Worm (Caenorhabditis elegans) whole organism, L1 larva: ENCODE data around the gene F41E7.6.
A peak's percentile ranks its signal among the peaks of the same experiment; 100 is the strongest.

Source experiments
- C04F5.9 ChIP-seq: sonication (generic microtip); optimal IDR thresholded peaks from 2 replicates; lab custom pipeline; 2016; ENCODE audit warnings: missing genetic modification characterization, missing compliant biosample characterization
- Y116A8C.19 ChIP-seq: sonication (generic microtip); optimal IDR thresholded peaks from 2 replicates; lab custom pipeline; 2016; ENCODE audit warnings: missing compliant biosample characterization, missing genetic modification characterization, borderline replicate concordance
- aha-1 ChIP-seq: fragments of 150-350 bp; optimal IDR thresholded peaks from 2 replicates; lab custom pipeline; 2014; ENCODE audit warnings: missing biosample characterization, missing genetic modification characterization
- aly-2 ChIP-seq: fragments of 150-350 bp; optimal IDR thresholded peaks from 2 replicates; lab custom pipeline; 2014; ENCODE audit warnings: missing biosample characterization, missing genetic modification characterization
- blmp-1 ChIP-seq: fragments of 150-350 bp; optimal IDR thresholded peaks from 2 replicates; lab custom pipeline; 2014; ENCODE audit warnings: missing biosample characterization, missing genetic modification characterization
- ceh-63 ChIP-seq: fragments of 200-800 bp; sonication (Bioruptor generic); optimal IDR thresholded peaks from 2 replicates; lab custom pipeline; 2018; ENCODE audit warnings: mild to moderate bottlenecking, missing genetic modification characterization, missing compliant biosample characterization
- ceh-8 ChIP-seq: fragments of 200-800 bp; sonication (Bioruptor generic); optimal IDR thresholded peaks from 2 replicates; lab custom pipeline; 2018; ENCODE audit warnings: mild to moderate bottlenecking, missing genetic modification characterization, moderate library complexity, missing compliant biosample characterization
- ceh-82 ChIP-seq, 3 experiments: fragments of 150-350 bp in 1 of 3; sonication (generic microtip) in 2 of 3; optimal IDR thresholded peaks; 2 replicates each; lab custom pipeline; 2014 to 2017; ENCODE audit warnings: missing biosample characterization in 3 of 3, missing genetic modification characterization in 3 of 3
- ceh-90 ChIP-seq: sonication (generic microtip); optimal IDR thresholded peaks from 2 replicates; lab custom pipeline; 2016; ENCODE audit warnings: missing genetic modification characterization, missing compliant biosample characterization
- dpl-1 ChIP-seq, 3 experiments: fragments of 150-350 bp in 2 of 3; sonication (generic microtip) in 1 of 3; optimal IDR thresholded peaks; 2 replicates each; lab custom pipeline; 2014 to 2017; ENCODE audit warnings: missing biosample characterization in 3 of 3, missing genetic modification characterization in 3 of 3, missing genetic modification reagents in 3 of 3
- dsc-1 ChIP-seq: sonication (generic microtip); optimal IDR thresholded peaks from 2 replicates; lab custom pipeline; 2016; ENCODE audit warnings: mild to moderate bottlenecking, missing genetic modification characterization, missing compliant biosample characterization
- efl-1 ChIP-seq, 4 experiments: fragments of 150-350 bp; optimal IDR thresholded peaks in 3 of 4; peaks in 1 of 4; 1 replicate in 1 of 4; 2 replicates in 3 of 4; lab custom pipeline; 2014; ENCODE audit warnings: missing biosample characterization in 2 of 4, missing genetic modification characterization in 2 of 4, missing genetic modification reagents in 2 of 4
- efl-3 ChIP-seq: fragments of 200-800 bp; sonication (Bioruptor generic); optimal IDR thresholded peaks from 2 replicates; lab custom pipeline; 2018; ENCODE audit warnings: mild to moderate bottlenecking, missing genetic modification characterization, missing compliant biosample characterization
- elt-3 ChIP-seq, 6 experiments: fragments of 150-350 bp in 1 of 6; sonication (generic microtip); optimal IDR thresholded peaks; 2 replicates each; lab custom pipeline; 2017 to 2018; ENCODE audit warnings: missing biosample characterization in 6 of 6, missing genetic modification characterization in 6 of 6, inconsistent platforms in 1 of 6
- fkh-8 ChIP-seq: sonication (generic microtip); optimal IDR thresholded peaks from 2 replicates; lab custom pipeline; 2016; ENCODE audit warnings: mild to moderate bottlenecking, missing genetic modification characterization, missing compliant biosample characterization
- grh-1 ChIP-seq: fragments of 200-800 bp; sonication (Bioruptor generic); IDR thresholded peaks from 2 replicates; pipeline ENCODE4 v1.3.6; 2022; ENCODE audit warnings: missing genetic modification reagents, missing genetic modification characterization, missing compliant biosample characterization
- hlh-4 ChIP-seq: sonication (generic microtip); optimal IDR thresholded peaks from 2 replicates; lab custom pipeline; 2016; ENCODE audit warnings: mild to moderate bottlenecking, missing genetic modification characterization, missing compliant biosample characterization
- lin-14 ChIP-seq: fragments of 200-800 bp; sonication (Bioruptor generic); optimal IDR thresholded peaks from 2 replicates; lab custom pipeline; 2018; ENCODE audit warnings: mild to moderate bottlenecking, missing genetic modification characterization, moderate library complexity, missing compliant biosample characterization
- lin-15B ChIP-seq: fragments of 150-350 bp; sonication (generic microtip); optimal IDR thresholded peaks from 3 replicates; lab custom pipeline; 2014; ENCODE audit warnings: missing biosample characterization, missing genetic modification characterization
- lin-35 ChIP-seq, 2 experiments: fragments of 150-350 bp; optimal IDR thresholded peaks; 2 replicates each; lab custom pipeline; 2014; ENCODE audit warnings: missing biosample characterization in 2 of 2, missing genetic modification characterization in 2 of 2, missing genetic modification reagents in 2 of 2
- nhr-19 ChIP-seq: fragments of 200-800 bp; sonication (Bioruptor generic); conservative IDR thresholded peaks from 2 replicates; pipeline ENCODE4 v1.3.6; 2022; ENCODE audit warnings: missing genetic modification characterization, missing compliant biosample characterization
- nhr-20 ChIP-seq: sonication (generic microtip); optimal IDR thresholded peaks from 2 replicates; lab custom pipeline; 2016; ENCODE audit warnings: mild to moderate bottlenecking, missing genetic modification characterization, missing compliant biosample characterization
- nhr-71 ChIP-seq: sonication (generic microtip); optimal IDR thresholded peaks from 2 replicates; lab custom pipeline; 2016; ENCODE audit warnings: mild to moderate bottlenecking, missing genetic modification characterization, moderate library complexity, missing compliant biosample characterization
- nhr-85 ChIP-seq: sonication (generic microtip); peaks from one replicate; lab custom pipeline; 2016; ENCODE audit warnings: missing genetic modification characterization, inconsistent platforms, missing compliant biosample characterization
- nhr-90 ChIP-seq: sonication (generic microtip); optimal IDR thresholded peaks from 2 replicates; lab custom pipeline; 2016; ENCODE audit warnings: mild to moderate bottlenecking, missing genetic modification characterization, missing compliant biosample characterization; ENCODE audit not compliant: poor library complexity
- pag-3 ChIP-seq: sonication (generic microtip); optimal IDR thresholded peaks from 2 replicates; lab custom pipeline; 2017; ENCODE audit warnings: missing genetic modification characterization, mild to moderate bottlenecking, missing compliant biosample characterization, antibody characterized with exemption, borderline replicate concordance; ENCODE audit not compliant: insufficient read depth
- snpc-4 ChIP-seq: fragments of 150-350 bp; optimal IDR thresholded peaks from 2 replicates; lab custom pipeline; 2014; ENCODE audit warnings: missing biosample characterization, missing genetic modification characterization
- snu-23 ChIP-seq: sonication (generic microtip); optimal IDR thresholded peaks from 2 replicates; lab custom pipeline; 2016; ENCODE audit warnings: missing genetic modification characterization, missing compliant biosample characterization
- sptf-1 ChIP-seq: fragments of 150-350 bp; optimal IDR thresholded peaks from 2 replicates; lab custom pipeline; 2014; ENCODE audit warnings: missing biosample characterization, missing genetic modification characterization
- tbx-2 ChIP-seq: sonication (generic microtip); optimal IDR thresholded peaks from 2 replicates; lab custom pipeline; 2016; ENCODE audit warnings: missing genetic modification characterization, missing compliant biosample characterization
- tlp-1 ChIP-seq: fragments of 150-350 bp; optimal IDR thresholded peaks from 2 replicates; lab custom pipeline; 2014; ENCODE audit warnings: missing biosample characterization, missing genetic modification characterization
- zip-4 ChIP-seq: fragments of 200-800 bp; sonication (Bioruptor generic); optimal IDR thresholded peaks from 2 replicates; lab custom pipeline; 2018; ENCODE audit warnings: mild to moderate bottlenecking, missing genetic modification characterization, moderate library complexity, missing compliant biosample characterization

F41E7.6 gene

DNA sequence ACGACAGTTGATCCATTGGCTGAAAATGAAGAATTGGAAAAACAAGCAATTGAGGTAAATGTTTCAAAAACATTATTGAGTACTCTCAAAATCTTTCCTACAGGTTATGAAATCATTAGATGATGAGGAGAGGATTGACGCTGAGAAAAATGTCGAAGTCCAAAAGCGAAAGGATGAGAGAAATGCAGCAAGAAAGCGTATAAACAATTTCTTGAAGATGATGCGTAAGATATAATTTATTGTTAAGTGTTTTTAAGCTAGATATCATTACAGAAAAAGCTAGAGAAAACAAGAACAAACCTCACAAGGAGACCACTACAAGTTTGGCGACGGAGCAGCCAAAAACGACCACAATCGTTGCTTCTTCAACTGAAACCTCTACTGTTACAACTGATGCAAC lies 9.4 kb upstream of the F41E7.6 start:
- TF ChIP-seq efl-3 (GFP tag; lab: Kevin White, UChicago): no peak
- no peak for TF ChIP-seq dsc-1 (tag; lab: Kevin White, UChicago)
- TF ChIP-seq blmp-1 (tag; lab: Kevin White, UChicago): peak; percentile 66
- no peak for TF ChIP-seq nhr-90 (tag; lab: Kevin White, UChicago)
- no peak for TF ChIP-seq pag-3 (tag; lab: Kevin White, UChicago)

DNA sequence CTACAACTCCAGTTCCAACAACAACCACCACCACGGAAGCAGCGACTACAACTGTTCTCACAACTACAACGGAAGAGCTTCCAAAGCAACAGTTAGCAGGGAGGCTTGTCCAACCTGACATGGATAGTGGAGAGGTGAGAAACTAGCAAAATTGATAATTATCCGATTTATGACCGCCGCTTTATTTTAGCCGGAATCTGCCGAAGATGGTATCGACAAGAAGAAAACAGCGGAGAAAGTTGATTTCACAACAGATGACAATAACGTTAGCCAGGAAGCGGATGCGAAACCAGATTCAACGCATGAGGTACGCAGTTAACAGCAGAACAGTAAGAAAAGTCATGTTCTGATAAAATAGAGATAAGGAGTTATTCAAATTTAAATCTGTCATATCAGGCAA lies 8.2 kb upstream of the F41E7.6 start:
- TF ChIP-seq aha-1 (no peak), blmp-1 (tag; lab: Kevin White, UChicago) (peak; percentile 76)

DNA sequence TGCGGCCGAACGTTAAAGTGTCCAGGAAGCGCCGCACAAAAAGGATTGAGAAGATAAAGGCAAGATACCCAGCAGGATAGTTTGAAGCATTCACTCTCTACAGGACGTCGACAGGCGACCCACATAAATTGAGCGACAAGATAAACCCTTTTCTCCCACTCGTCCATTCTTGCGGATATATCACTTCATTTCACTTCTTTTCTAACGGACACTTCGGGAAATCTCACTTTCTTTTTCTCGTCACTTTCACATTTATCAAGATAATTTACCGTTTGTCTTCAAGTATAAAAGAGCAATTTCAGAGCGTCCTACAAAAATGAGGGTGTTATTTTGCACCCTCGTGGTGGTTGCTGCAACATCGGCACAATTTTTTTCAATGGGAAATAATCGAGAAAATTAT lies 7.3 kb upstream of the F41E7.6 start, which contains the start of gene R07E3.6:
Gene R07E3.6, plus strand, starts transcription at position 158 of the 400 bp plus-strand sequence.
- no peak for TF ChIP-seq tlp-1 (tag; lab: Kevin White, UChicago)
- TF ChIP-seq blmp-1 (tag; lab: Kevin White, UChicago): peak; percentile 100

DNA sequence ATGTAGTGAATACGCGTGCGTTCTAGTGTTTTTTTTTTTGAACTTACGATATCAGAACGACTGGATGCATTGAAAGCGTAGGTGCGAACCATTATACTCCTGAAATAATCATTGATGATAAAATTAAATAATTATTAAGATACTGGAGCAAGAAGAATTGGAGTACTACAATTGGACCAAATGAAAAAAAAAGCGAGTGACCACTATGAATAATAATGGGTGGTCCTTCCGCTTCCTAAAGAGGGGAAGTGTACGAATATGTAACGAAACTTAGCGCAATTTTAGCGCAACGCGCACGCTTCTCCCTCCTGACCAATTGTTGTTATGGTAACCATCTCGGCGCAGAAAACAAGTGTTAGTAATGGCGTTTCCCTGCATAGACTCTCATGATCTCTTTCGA lies 5.6 kb upstream of the F41E7.6 start, which contains the start of gene F41E7.9:
Gene F41E7.9, minus strand, starts transcription at position 101 of the 400 bp plus-strand sequence.
- TF ChIP-seq snu-23 (GFP tag; lab: Kevin White, UChicago) (no peak), aly-2 (tag; lab: Kevin White, UChicago) (no peak), fkh-8 (tag; lab: Kevin White, UChicago) (peak; percentile 49)

DNA sequence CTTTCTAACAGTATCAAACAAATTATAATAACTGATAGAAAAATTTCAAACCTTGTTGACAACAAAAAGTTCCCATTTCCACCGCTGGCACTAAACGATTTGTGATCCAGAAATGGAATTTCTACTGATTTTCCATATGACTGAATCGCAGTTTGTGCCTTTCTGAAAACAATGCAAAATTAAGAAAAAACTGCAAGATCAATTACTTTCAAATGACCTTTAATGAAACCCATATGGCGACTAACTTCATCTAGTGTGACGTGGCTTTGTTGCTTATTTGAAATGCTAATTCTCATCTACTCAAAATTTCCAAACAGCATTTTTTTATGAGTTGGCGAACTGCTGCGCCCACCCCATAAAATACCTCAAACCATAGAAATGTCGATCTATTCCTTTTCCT lies 2.8 kb downstream of the F41E7.6 start, which contains the start of gene F41E7.7:
Gene F41E7.7, plus strand, starts transcription at position 301 of the 400 bp plus-strand sequence.
- TF ChIP-seq snpc-4 (tag; lab: Kevin White, UChicago): no peak
- TF ChIP-seq ceh-90 (tag; lab: Kevin White, UChicago): no peak
- no peak for TF ChIP-seq efl-1 (optimal IDR thresholded peaks at IDR 0.05; lab: Kevin White, UChicago)
- TF ChIP-seq efl-1 (GFP tag; optimal IDR thresholded peaks at IDR 0.05 in 1 of 2; lab: Kevin White, UChicago): peak in 1 of 2 experiments; percentile 11

DNA sequence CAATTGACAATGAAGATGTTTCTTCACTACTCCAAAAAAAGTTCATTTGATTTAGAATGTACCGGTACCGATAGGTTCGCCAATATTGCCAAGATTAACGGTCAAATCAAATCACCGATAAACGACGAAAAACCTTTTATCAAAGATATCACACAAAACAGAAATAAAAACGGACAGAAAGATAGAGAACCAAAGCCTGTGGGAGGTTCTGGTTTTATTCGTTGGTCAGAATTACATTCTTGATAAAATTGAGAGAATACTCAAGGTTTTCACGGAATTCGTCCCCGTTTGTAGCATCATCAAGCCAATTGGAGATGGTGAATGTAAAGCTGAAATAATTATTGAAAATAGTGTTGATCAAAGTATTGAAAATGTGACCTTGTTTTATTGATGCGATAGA lies 3.3 kb downstream of the F41E7.6 start:
- TF ChIP-seq lin-14 (GFP tag; lab: Kevin White, UChicago): peak; percentile 36
- no peak for TF ChIP-seq lin-35 (GFP tag; optimal IDR thresholded peaks at IDR 0.05; lab: Kevin White, UChicago)
- no peak for TF ChIP-seq efl-1 (optimal IDR thresholded peaks at IDR 0.05; lab: Kevin White, UChicago)
- peak in 1 of 2 experiments; percentile 27 for TF ChIP-seq efl-1 (GFP tag; optimal IDR thresholded peaks at IDR 0.05 in 1 of 2; lab: Kevin White, UChicago)
- peak; percentile 17 for TF ChIP-seq nhr-20 (tag; lab: Kevin White, UChicago)
- TF ChIP-seq elt-3 (tag; optimal IDR thresholded peaks at IDR 0.05; lab: Kevin White, UChicago): peak in 2 of 6 experiments; percentile 12 to 27
- no peak for TF ChIP-seq hlh-4
- peak; percentile 18 for TF ChIP-seq nhr-71
- no peak for TF ChIP-seq ceh-63
- peak; percentile 23 for TF ChIP-seq blmp-1 (tag; lab: Kevin White, UChicago)
- TF ChIP-seq nhr-85 (tag; lab: Kevin White, UChicago): peak; percentile 68

DNA sequence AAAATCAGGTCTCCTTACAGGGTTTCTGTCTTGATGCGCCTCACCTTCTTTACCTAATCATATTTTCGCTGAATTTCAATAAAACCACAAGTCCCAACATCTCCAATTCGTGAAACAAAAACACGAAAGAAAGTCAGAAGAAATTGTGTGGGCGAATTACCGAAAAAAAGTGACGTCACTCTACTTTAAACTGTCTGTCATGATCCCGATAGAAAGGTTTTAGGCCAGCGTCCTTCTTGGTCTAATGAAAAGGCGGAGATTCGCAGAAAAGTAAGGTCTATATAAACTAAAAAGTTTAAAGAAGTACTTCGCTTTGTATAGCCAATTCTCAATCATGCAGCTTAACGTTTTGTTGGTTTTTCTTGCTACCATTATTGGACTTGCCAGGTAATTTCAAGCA lies 4.0 kb downstream of the F41E7.6 start, which contains the start of gene cnc-8:
Gene cnc-8, plus strand, starts transcription at position 307 of the 400 bp plus-strand sequence.
- TF ChIP-seq nhr-19 (GFP tag; lab: Robert Waterston, UW) (peak; percentile 32; the same call in 1 of the 2 replicates), nhr-20 (tag; lab: Kevin White, UChicago) (peak; percentile 22), ceh-82 (tag; optimal IDR thresholded peaks at IDR 0.05; lab: Kevin White, UChicago) (no peak), nhr-90 (tag; lab: Kevin White, UChicago) (peak; percentile 5), sptf-1 (tag; lab: Kevin White, UChicago) (no peak), C04F5.9 (tag; lab: Kevin White, UChicago) (no peak), grh-1 (GFP tag; lab: Robert Waterston, UW) (no peak), hlh-4 (no peak), dpl-1 (GFP tag; optimal IDR thresholded peaks at IDR 0.05; lab: Kevin White, UChicago) (no peak), lin-15B (no peak), Y116A8C.19 (no peak), elt-3 (tag; optimal IDR thresholded peaks at IDR 0.05; lab: Kevin White, UChicago) (peak in 2 of 6 experiments; percentile 43 to 49), nhr-85 (tag; lab: Kevin White, UChicago) (peak; percentile 82), zip-4 (GFP tag; lab: Kevin White, UChicago) (no peak), snu-23 (GFP tag; lab: Kevin White, UChicago) (peak; percentile 22), tbx-2 (no peak), blmp-1 (tag; lab: Kevin White, UChicago) (peak; percentile 71), ceh-8 (GFP tag; lab: Kevin White, UChicago) (no peak), nhr-71 (peak; percentile 39)
